Fruit fly (Drosophila melanogaster): ENCODE data around the gene CG16723.

CG16723 gene

DNA sequence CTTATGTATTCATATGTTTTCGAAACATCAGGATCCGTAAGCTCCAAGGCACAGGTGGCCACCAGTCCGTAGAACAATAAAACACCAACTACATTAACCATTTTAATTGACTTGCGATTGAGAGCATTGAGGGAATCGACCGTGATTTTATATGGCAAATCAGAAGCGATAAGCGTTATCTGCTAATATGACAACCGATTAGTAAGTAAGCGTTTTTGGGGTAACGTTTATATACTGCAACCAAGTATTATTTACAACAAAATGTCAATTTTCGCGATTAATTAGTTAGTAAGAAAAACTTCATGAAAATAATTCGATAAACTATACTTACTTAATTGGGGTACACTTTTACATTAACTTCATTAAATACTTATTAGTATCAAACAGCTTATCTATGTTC, at the start of gene CG16723:
TSS of gene CG16723 (minus strand) at position 101 of the 400 bp plus-strand sequence.
- TF ChIP-seq CG8478 (optimal IDR thresholded peaks at IDR 0.05): no peak
- no peak for TF ChIP-seq CTCF (optimal IDR thresholded peaks at IDR 0.05)

DNA sequence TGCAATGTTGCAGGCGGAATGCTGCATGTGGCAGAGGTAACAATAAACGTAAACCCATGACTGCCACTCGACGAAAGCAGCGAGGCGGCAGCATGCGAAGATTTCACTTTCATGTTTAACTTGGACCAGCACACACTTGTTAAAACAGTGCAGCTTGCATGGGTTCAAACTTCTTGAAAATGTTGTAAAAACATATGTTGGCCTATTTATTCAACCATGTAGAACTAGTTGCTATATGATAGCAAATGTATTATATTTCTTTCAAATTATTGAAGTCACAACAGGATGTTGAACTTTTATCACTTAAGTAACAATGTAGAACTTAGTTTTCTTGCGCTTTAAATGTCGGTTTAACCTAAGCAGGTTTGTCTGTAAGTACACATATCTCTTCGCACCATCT, 46.8 kb upstream of the CG16723 start:
- TF ChIP-seq CG8478 (optimal IDR thresholded peaks at IDR 0.05): no peak
- TF ChIP-seq CTCF (optimal IDR thresholded peaks at IDR 0.05): no peak

DNA sequence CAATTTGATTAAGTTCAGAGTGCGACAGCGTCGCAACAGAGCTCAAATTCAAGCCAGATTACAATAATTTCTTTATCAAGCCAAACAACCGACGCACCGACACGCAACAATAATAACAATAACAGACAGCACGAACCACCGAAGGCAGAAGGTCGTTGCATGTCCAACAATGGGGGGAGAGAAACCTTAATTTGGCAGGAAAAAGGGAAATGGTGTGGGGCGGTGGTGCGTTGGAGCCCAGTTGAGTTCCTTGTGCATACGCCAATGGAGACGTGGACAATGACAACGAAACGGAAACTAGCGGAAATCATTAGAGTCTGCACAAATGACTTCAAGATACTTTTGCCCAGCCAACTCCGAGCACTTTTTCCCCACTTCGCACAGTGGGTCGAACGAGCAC, 43.5 kb upstream of the CG16723 start:
- no peak for TF ChIP-seq CTCF (optimal IDR thresholded peaks at IDR 0.05)
- no peak for TF ChIP-seq CG8478 (optimal IDR thresholded peaks at IDR 0.05)

DNA sequence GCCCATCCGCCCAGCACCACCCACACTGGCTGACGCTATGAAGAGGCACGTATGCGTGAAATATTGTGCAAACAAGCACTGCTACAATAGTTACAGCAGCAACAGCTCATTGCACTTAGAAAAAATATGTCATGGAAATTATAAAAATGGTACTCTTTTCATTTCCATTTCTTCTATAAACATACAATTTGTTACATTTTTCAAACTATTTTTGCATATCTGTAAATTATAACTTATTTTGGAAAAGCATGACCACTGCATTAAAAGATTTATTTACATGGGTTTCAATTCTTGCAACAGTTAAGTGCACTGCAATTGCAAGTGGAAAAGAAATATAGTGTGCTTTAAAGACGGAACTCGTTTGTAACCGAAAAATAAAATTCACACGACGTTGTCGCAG, 42.3 kb upstream of the CG16723 start:
- TF ChIP-seq CG8478 (optimal IDR thresholded peaks at IDR 0.05): no peak
- TF ChIP-seq CTCF (optimal IDR thresholded peaks at IDR 0.05): no peak

DNA sequence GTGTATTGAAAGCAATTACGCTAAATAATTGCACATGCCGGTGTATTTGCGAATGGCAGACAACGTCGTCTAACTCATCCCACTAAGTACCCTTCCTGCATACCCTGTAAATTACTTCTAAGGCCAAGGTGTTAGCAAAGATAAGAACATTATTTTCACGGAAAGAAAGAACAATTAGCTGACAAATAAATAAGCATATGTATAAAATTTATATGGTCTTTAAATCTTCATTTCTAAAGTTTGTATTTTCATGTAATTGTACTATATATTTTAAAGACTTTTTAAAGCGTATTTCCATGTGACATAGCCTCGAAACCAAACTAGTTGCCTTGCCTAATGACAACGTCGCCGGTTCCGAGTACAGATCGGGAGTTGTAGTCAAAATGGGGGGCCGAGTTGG, 41.2 kb upstream of the CG16723 start:
- TF ChIP-seq CTCF (optimal IDR thresholded peaks at IDR 0.05) (no peak), CG8478 (optimal IDR thresholded peaks at IDR 0.05) (no peak)

DNA sequence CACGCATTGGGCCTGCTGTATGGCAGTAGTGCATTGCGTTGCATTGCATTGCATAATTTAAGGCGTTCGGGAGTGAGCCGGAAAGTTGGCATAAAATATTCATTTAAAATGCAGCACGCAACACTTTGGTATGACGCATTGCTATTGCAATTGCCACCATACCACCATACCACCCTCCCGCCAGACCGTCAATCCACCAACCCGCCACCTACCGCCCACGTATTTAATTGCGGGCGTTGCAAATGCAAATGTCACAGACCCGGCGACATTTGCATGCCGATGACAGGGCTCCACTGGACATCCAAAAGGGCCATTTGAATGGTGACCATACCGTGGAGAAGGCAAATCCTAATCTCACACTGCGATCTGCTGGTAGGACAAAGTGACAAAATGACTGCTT, 38.7 kb upstream of the CG16723 start:
- TF ChIP-seq CTCF (optimal IDR thresholded peaks at IDR 0.05) (peak; percentile 40 to 56), CG8478 (optimal IDR thresholded peaks at IDR 0.05) (no peak)

DNA sequence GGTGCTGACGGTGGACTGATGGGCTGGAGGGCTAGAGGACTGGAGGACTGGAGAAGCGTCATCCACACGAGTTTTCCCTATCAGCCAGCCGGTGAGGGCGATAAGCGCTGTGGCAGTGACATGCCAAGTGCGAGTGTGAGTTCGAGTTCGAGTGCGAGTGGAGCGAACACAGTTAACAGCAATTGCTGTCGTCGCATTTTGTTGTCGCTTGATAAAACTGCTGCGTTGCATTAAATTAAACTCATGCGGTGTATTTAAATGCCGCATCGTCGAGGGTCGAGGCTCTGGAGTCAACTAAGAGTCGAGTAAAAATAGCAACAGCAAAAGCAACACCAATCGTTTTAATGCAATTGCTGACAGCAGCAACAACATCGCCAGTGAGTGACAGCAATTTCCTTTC, 33.5 kb upstream of the CG16723 start:
- TF ChIP-seq CTCF (optimal IDR thresholded peaks at IDR 0.05) (no peak), CG8478 (optimal IDR thresholded peaks at IDR 0.05) (no peak)

DNA sequence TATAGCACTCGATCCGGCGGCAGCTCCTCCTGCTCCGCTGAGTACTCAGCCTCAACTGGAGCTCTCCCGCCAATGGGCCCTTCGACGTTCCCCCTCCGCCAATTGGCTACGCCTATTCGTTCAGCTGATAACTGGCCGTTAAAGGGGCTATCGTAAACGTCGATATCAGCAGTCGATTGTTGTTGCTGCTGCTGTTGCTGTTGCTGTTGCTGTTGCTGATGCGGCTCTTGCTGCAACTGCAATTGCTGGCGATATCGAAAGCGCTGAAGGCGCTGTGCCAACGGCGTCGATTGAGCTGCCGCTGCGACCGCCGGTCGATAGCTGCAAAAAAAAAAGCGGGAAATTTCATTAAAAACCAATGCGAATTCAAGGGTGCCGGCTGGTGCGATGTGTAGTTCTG, 31.1 kb upstream of the CG16723 start:
- TF ChIP-seq CTCF (optimal IDR thresholded peaks at IDR 0.05) (no peak), CG8478 (optimal IDR thresholded peaks at IDR 0.05) (no peak)

DNA sequence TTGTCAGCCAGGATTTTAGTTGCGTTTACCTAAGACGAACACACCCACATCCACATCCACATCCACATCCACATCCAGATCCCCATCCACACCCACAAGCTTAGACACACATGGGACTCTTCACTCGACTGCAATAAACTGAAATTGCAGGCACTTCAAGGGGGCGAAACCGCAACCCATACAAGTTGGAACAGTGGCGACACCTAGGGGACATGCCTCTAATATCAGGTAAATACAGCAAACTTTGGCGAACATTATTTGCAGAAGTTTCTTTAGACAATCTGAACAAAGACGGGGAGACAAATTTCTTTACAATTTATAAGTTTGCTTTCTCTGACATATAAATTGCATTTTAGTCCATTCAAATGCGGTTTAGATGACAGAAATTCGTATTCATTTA, 26.9 kb upstream of the CG16723 start:
- no peak for TF ChIP-seq CG8478 (optimal IDR thresholded peaks at IDR 0.05)
- TF ChIP-seq CTCF (optimal IDR thresholded peaks at IDR 0.05): peak; percentile 51 to 52

DNA sequence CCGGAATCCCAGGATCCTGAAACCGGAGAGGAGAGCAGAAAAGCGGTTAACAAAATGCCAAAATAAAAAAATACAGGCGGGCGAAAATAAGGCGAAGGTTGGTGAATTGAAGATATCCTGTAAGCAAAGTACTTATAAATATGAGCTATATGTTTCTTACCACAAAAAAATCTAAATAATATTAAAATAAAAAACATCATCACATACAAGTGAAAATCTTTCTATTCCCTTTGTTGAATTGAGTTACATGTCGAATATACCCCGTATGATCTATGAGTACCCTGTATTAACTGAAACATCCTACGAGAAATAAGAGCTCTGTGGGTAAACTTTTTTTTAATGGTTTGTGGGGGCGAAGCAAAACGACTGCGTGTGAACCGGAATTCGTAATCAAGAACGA, 16.0 kb upstream of the CG16723 start:
- TF ChIP-seq CG8478 (optimal IDR thresholded peaks at IDR 0.05) (no peak), CTCF (optimal IDR thresholded peaks at IDR 0.05) (no peak)

DNA sequence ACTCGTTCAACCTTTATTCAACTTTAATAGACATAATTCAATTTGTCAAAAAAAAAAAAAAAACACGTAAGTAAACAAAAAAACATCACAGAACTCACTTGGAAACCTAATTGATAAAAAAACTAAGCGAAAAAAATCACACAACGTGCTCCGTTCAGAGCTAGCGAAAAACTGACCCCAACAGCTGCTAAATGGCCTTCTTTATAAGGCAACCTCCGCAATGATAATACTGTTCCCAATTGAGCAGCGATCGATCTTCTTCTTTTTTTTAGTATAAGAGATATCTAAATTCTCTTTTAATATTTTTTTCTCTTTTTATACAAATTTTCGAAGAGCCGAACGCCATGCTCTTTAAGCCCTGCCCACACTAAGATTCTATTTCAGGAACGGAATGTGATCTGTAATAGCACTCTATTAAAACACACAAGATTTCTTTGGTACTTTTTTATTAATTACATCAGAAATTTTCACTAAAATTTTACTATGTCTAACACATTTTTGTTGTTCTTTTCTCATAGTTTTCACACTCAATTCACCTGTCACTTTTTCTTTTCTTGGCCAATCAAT, 9.3 kb upstream of the CG16723 start, which contains the start of gene CG10184:
TSS of gene CG10184 (minus strand) at position 181 of the 567 bp plus-strand sequence.
- TF ChIP-seq CG8478 (optimal IDR thresholded peaks at IDR 0.05) (no peak), CTCF (optimal IDR thresholded peaks at IDR 0.05) (no peak)

DNA sequence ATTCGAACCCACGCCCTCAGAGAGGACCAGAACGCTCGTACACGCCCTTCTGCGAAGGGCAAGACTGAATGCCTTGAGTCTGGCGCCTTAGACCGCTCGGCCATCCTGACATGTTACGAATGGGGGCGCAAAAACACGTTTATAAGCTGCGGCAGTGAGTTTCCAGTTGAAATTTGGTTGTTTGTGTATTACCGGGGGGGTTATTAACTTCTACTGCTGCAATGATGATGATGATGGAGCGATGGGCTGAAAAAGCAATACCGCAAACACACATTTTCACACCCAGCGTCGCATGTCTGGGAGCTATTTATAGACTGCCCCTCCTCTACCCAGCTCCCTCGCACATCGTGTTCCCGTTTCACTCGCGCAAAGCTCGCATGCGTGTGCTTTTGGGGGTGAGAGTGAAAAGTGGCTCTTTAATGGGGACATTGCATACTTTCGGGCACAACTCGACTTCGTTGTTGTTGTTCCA, 5.3 kb upstream of the CG16723 start:
- TF ChIP-seq CTCF (optimal IDR thresholded peaks at IDR 0.05) (no peak), CG8478 (optimal IDR thresholded peaks at IDR 0.05) (no peak)

DNA sequence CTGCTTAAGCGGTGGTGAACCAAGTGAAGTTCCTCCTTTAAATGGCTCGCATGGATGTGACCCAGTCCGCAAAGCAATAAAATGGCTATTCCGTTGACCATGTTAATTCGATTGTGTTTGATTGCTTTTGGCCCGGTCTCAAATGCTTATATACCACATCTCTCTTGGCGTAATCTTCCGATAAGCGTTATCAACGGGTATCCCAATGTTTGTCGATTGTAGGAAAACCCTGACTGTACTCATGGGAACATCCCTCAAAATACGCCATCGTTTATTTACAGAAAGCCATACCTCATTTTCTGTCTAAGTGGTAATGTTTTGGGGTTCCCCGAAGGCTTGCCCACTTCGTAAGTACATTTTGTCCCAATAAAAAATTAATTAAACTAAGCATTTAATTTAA, 2.9 kb upstream of the CG16723 start, which contains the start of gene CG10183:
TSS of gene CG10183 (minus strand) at position 101 of the 400 bp plus-strand sequence.
- TF ChIP-seq CTCF (optimal IDR thresholded peaks at IDR 0.05): no peak
- TF ChIP-seq CG8478 (optimal IDR thresholded peaks at IDR 0.05): no peak

DNA sequence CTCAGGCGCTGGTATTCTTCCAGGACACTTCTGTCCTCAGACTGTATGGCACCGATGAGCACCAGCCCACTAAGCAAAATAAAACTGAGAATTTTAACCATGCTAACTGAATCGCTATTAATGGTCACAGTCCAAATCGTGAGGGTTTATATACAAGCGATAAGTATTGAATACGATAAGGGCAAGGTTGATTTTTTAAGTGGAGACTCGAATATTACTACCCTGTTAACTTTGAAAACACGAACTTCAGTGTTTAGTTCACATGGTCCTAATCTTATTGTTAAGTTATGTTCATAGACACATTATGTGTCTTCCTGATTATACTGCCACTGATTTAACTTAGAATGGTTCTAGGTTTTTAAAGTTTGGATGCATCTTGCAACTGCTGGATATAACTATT, 3.4 kb downstream of the CG16723 start, which contains the start of gene CG33337:
TSS of gene CG33337 (minus strand) at position 101 of the 400 bp plus-strand sequence.
- TF ChIP-seq CG8478 (optimal IDR thresholded peaks at IDR 0.05): no peak
- TF ChIP-seq CTCF (optimal IDR thresholded peaks at IDR 0.05): no peak

DNA sequence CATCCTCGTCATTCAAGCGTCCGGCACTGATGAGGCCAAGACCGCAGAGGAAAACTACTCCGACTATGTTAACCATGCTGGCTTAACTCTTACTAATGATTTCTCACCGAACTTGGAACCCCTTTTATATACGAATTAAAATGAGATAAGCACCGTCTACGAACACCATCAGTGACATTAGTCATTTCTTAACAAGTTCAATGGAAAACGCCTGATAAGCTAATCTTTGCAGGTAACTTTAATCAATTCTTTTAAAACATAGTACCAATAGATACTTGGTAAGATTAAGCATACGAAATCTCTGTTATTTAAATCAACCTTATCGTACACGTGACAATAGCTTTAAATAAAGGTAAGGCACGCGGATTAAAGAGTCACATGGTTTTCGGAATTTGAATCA, 6.4 kb downstream of the CG16723 start, which contains the start of gene CG10182:
TSS of gene CG10182 (minus strand) at position 101 of the 400 bp plus-strand sequence.
- TF ChIP-seq CTCF (optimal IDR thresholded peaks at IDR 0.05): no peak
- no peak for TF ChIP-seq CG8478 (optimal IDR thresholded peaks at IDR 0.05)

DNA sequence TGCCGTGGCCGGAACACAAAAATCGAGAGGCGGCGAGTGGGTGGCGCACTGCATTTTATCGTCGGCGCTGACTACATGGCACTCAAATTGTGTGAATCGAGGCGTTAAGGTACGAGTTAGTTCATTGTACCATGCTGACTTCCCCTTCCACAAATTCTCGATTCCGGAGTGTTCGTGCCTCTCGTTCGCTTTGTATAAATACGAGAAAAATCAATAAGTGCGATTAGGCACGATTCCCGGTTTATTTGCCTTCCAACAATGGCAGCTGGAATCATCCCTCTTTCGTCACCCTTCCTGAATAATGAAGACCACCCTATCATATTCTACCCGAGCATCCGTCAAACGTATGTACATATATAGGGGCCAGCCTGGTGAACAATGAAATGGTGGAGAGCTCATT, 19.5 kb downstream of the CG16723 start:
- TF ChIP-seq CTCF (optimal IDR thresholded peaks at IDR 0.05): no peak
- TF ChIP-seq CG8478 (optimal IDR thresholded peaks at IDR 0.05): no peak

DNA sequence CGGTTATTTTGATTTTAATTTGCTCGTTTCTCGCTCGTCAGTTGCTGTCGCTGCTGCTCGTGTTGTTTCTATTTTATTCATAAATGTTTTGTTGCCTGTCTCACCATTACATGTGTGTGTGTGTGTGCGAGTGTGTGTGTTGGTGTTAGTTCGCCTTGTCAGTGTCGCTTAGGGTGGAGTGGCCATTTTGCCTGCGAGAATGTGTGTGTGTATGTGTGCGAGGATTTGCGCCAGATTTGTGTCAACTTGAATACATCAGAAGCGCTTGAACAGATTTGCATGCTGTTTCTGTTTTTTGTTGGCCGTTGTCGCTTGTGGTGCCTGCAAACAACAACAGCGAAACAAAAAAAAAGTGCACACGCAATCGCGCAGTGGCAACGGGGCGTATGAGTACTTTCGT, 26.9 kb downstream of the CG16723 start:
- TF ChIP-seq CTCF (optimal IDR thresholded peaks at IDR 0.05) (no peak), CG8478 (optimal IDR thresholded peaks at IDR 0.05) (no peak)
